Fruit fly (Drosophila melanogaster) whole organism, embryonic: Measurements from ENCODE around the gene mRpL33.

Experiments used
- Atf3 ChIP-seq: fragments of 200-800 bp; sonication (Bioruptor generic); optimal IDR thresholded peaks from 3 replicates; lab custom pipeline; 2016; ENCODE audit warnings: missing biosample characterization, missing genetic modification characterization
- Atf6 ChIP-seq: fragments of 200-800 bp; sonication (Bioruptor generic); IDR thresholded peaks from 2 replicates; pipeline ENCODE4 v1.3.6; 2022; ENCODE audit warnings: missing biosample characterization, missing genetic modification characterization
- BEAF-32 ChIP-seq: fragments of 200-800 bp; sonication (Bioruptor generic); optimal IDR thresholded peaks from 3 replicates; lab custom pipeline; 2017; ENCODE audit warnings: missing biosample characterization, missing genetic modification characterization, mild to moderate bottlenecking, moderate library complexity, missing genetic modification reagents
- CG10147 ChIP-seq: fragments of 200-800 bp; sonication (Bioruptor generic); optimal IDR thresholded peaks from 2 replicates; lab custom pipeline; 2019; ENCODE audit warnings: missing biosample characterization, mild to moderate bottlenecking, missing genetic modification characterization, moderate library complexity
- CG10209 ChIP-seq: fragments of 200-800 bp; sonication (Bioruptor generic); optimal IDR thresholded peaks from 3 replicates; lab custom pipeline; 2017; ENCODE audit warnings: missing biosample characterization, mild to moderate bottlenecking, missing genetic modification characterization, missing genetic modification reagents
- CG10267 ChIP-seq: fragments of 200-800 bp; sonication (Bioruptor generic); optimal IDR thresholded peaks from 2 replicates; lab custom pipeline; 2018; ENCODE audit warnings: missing biosample characterization, mild to moderate bottlenecking, missing genetic modification characterization, moderate library complexity
- CG10462 ChIP-seq: fragments of 200-800 bp; sonication (Bioruptor generic); optimal IDR thresholded peaks from 2 replicates; lab custom pipeline; 2016; ENCODE audit warnings: missing biosample characterization, missing genetic modification characterization
- CG13287 ChIP-seq: fragments of 200-800 bp; sonication (Bioruptor generic); IDR thresholded peaks from 2 replicates; pipeline ENCODE4 v1.3.6; 2022; ENCODE audit warnings: missing biosample characterization, missing genetic modification characterization; ENCODE audit not compliant: partially characterized antibody
- CG14014 ChIP-seq: fragments of 200-800 bp; sonication (Bioruptor generic); IDR thresholded peaks from 2 replicates; pipeline ENCODE4 v1.3.6; 2022; ENCODE audit warnings: missing biosample characterization, missing genetic modification characterization
- CG1602 ChIP-seq: fragments of 200-800 bp; sonication (Bioruptor generic); optimal IDR thresholded peaks from 3 replicates; lab custom pipeline; 2016; ENCODE audit warnings: missing biosample characterization, missing genetic modification characterization
- CG1603 ChIP-seq: fragments of 200-800 bp; sonication (Bioruptor generic); optimal IDR thresholded peaks from 2 replicates; lab custom pipeline; 2019; ENCODE audit warnings: missing biosample characterization, mild to moderate bottlenecking, missing genetic modification characterization, moderate library complexity
- CG16813 ChIP-seq: fragments of 200-800 bp; sonication (Bioruptor generic); IDR thresholded peaks from 3 replicates; pipeline ENCODE4 v1.3.6; 2022; ENCODE audit warnings: missing biosample characterization, missing genetic modification characterization; ENCODE audit not compliant: partially characterized antibody
- CG3065 ChIP-seq: fragments of 200-800 bp; sonication (Bioruptor generic); optimal IDR thresholded peaks from 2 replicates; lab custom pipeline; 2016; ENCODE audit warnings: missing biosample characterization, missing genetic modification characterization
- CG3163 ChIP-seq: fragments of 200-800 bp; sonication (Bioruptor generic); optimal IDR thresholded peaks from 3 replicates; lab custom pipeline; 2016; ENCODE audit warnings: missing biosample characterization, missing genetic modification characterization
- CG32532 ChIP-seq: fragments of 200-800 bp; sonication (Bioruptor generic); IDR thresholded peaks from 2 replicates; pipeline ENCODE4 v1.3.6; 2022; ENCODE audit warnings: missing biosample characterization, missing genetic modification characterization
- CG33557 ChIP-seq: fragments of 200-800 bp; sonication (Bioruptor generic); optimal IDR thresholded peaks from 2 replicates; lab custom pipeline; 2019; ENCODE audit warnings: missing biosample characterization, mild to moderate bottlenecking, missing genetic modification characterization, moderate library complexity
- CG3407 ChIP-seq: fragments of 200-800 bp; sonication (Bioruptor generic); optimal IDR thresholded peaks from 2 replicates; lab custom pipeline; 2018; ENCODE audit warnings: missing biosample characterization, mild to moderate bottlenecking, missing genetic modification characterization
- CG34224 ChIP-seq: fragments of 200-800 bp; sonication (Bioruptor generic); IDR thresholded peaks from 3 replicates; pipeline ENCODE4 v1.3.6; 2022; ENCODE audit warnings: missing biosample characterization, missing genetic modification characterization; ENCODE audit not compliant: partially characterized antibody
- CG7372 ChIP-seq: fragments of 200-800 bp; sonication (Bioruptor generic); IDR thresholded peaks from 2 replicates; pipeline ENCODE4 v1.3.6; 2022; ENCODE audit warnings: missing biosample characterization, missing genetic modification characterization
- CG7556 ChIP-seq: fragments of 200-800 bp; sonication (Bioruptor generic); optimal IDR thresholded peaks from 2 replicates; lab custom pipeline; 2017; ENCODE audit warnings: missing biosample characterization, mild to moderate bottlenecking, missing genetic modification characterization
- CG7928 ChIP-seq: fragments of 200-800 bp; sonication (Bioruptor generic); optimal IDR thresholded peaks from 2 replicates; lab custom pipeline; 2017; ENCODE audit warnings: missing biosample characterization, mild to moderate bottlenecking, missing genetic modification characterization
- CG8359 ChIP-seq: fragments of 200-800 bp; sonication (Bioruptor generic); optimal IDR thresholded peaks from 2 replicates; lab custom pipeline; 2017; ENCODE audit warnings: missing biosample characterization, mild to moderate bottlenecking, missing genetic modification characterization, borderline replicate concordance
- CG9437 ChIP-seq: fragments of 200-800 bp; sonication (Bioruptor generic); optimal IDR thresholded peaks from 2 replicates; lab custom pipeline; 2018; ENCODE audit warnings: missing biosample characterization, mild to moderate bottlenecking, missing genetic modification characterization
- CG9932 ChIP-seq: fragments of 200-800 bp; sonication (Bioruptor generic); IDR thresholded peaks from 2 replicates; pipeline ENCODE4 v1.3.6; 2022; ENCODE audit warnings: missing biosample characterization, missing genetic modification characterization
- Doc2 ChIP-seq: fragments of 200-800 bp; sonication (Bioruptor generic); IDR thresholded peaks from 2 replicates; pipeline ENCODE4 v1.3.6; 2022; ENCODE audit warnings: missing biosample characterization, missing genetic modification characterization
- Ets97D ChIP-seq: fragments of 200-800 bp; sonication (Bioruptor generic); optimal IDR thresholded peaks from 3 replicates; lab custom pipeline; 2016; ENCODE audit warnings: missing biosample characterization, missing genetic modification characterization
- Gug ChIP-seq: fragments of 200-800 bp; sonication (Bioruptor generic); IDR thresholded peaks from 4 replicates; pipeline ENCODE4 v1.3.6; 2022; ENCODE audit warnings: missing biosample characterization, missing genetic modification characterization
- Hand ChIP-seq: fragments of 200-800 bp; sonication (Bioruptor generic); optimal IDR thresholded peaks from 2 replicates; lab custom pipeline; 2017; ENCODE audit warnings: mild to moderate bottlenecking, missing biosample characterization, missing genetic modification reagents, missing genetic modification characterization
- HmgD ChIP-seq: fragments of 200-800 bp; sonication (Bioruptor generic); optimal IDR thresholded peaks from 3 replicates; lab custom pipeline; 2016; ENCODE audit warnings: missing biosample characterization, missing genetic modification characterization
- HmgZ ChIP-seq: fragments of 200-800 bp; sonication (Bioruptor generic); optimal IDR thresholded peaks from 2 replicates; lab custom pipeline; 2018; ENCODE audit warnings: missing biosample characterization, mild to moderate bottlenecking, missing genetic modification characterization
- Hmr ChIP-seq: fragments of 200-800 bp; sonication (Bioruptor generic); optimal IDR thresholded peaks from 3 replicates; lab custom pipeline; 2017; ENCODE audit warnings: mild to moderate bottlenecking, missing biosample characterization, missing genetic modification reagents, missing genetic modification characterization
- MESR4 ChIP-seq: fragments of 200-800 bp; sonication (Bioruptor generic); optimal IDR thresholded peaks from 2 replicates; lab custom pipeline; 2018; ENCODE audit warnings: missing biosample characterization, mild to moderate bottlenecking, missing genetic modification characterization, moderate library complexity
- Vsx1 ChIP-seq: fragments of 200-800 bp; sonication (Bioruptor generic); optimal IDR thresholded peaks from 2 replicates; lab custom pipeline; 2017; ENCODE audit warnings: missing biosample characterization, mild to moderate bottlenecking, missing genetic modification characterization, missing genetic modification reagents
- ab ChIP-seq: fragments of 200-800 bp; sonication (Bioruptor generic); optimal IDR thresholded peaks from 2 replicates; lab custom pipeline; 2016; ENCODE audit warnings: missing biosample characterization, missing genetic modification characterization
- bsh ChIP-seq, 2 experiments: fragments of 200-800 bp; sonication (Bioruptor generic); optimal IDR thresholded peaks; 2 replicates each; lab custom pipeline; 2017 to 2018; ENCODE audit warnings: mild to moderate bottlenecking in 2 of 2, missing biosample characterization in 2 of 2, missing genetic modification characterization in 2 of 2, moderate library complexity in 1 of 2
- en ChIP-seq: fragments of 200-800 bp; sonication (Bioruptor generic); optimal IDR thresholded peaks from 2 replicates; lab custom pipeline; 2016; ENCODE audit warnings: missing biosample characterization, missing genetic modification characterization
- ewg ChIP-seq: fragments of 200-800 bp; sonication (Bioruptor generic); optimal IDR thresholded peaks from 3 replicates; lab custom pipeline; 2017; ENCODE audit warnings: mild to moderate bottlenecking, missing biosample characterization, missing genetic modification reagents, missing genetic modification characterization
- fd102C ChIP-seq: fragments of 200-800 bp; sonication (Bioruptor generic); optimal IDR thresholded peaks from 2 replicates; lab custom pipeline; 2018; ENCODE audit warnings: missing biosample characterization, mild to moderate bottlenecking, missing genetic modification characterization, moderate library complexity
- fu2 ChIP-seq: fragments of 200-800 bp; sonication (Bioruptor generic); optimal IDR thresholded peaks from 2 replicates; lab custom pipeline; 2016; ENCODE audit warnings: missing biosample characterization, missing genetic modification characterization
- gro ChIP-seq: fragments of 200-800 bp; sonication (Bioruptor generic); optimal IDR thresholded peaks from 2 replicates; lab custom pipeline; 2016; ENCODE audit warnings: missing biosample characterization, missing genetic modification characterization
- gsb-n ChIP-seq: fragments of 200-800 bp; sonication (Bioruptor generic); optimal IDR thresholded peaks from 3 replicates; lab custom pipeline; 2018; ENCODE audit warnings: missing biosample characterization, mild to moderate bottlenecking, missing genetic modification characterization
- mld ChIP-seq: fragments of 200-800 bp; sonication (Bioruptor generic); IDR thresholded peaks from 3 replicates; pipeline ENCODE4 v1.3.6; 2022; ENCODE audit warnings: missing biosample characterization, missing genetic modification characterization; ENCODE audit not compliant: partially characterized antibody
- nmo ChIP-seq: fragments of 200-800 bp; sonication (Bioruptor generic); optimal IDR thresholded peaks from 2 replicates; lab custom pipeline; 2018; ENCODE audit warnings: missing biosample characterization, mild to moderate bottlenecking, missing genetic modification characterization, moderate library complexity
- peb ChIP-seq: fragments of 200-800 bp; sonication (Bioruptor generic); IDR thresholded peaks from 2 replicates; pipeline ENCODE4 v1.3.6; 2022; ENCODE audit warnings: missing biosample characterization, missing genetic modification characterization
- pum ChIP-seq: fragments of 200-800 bp; sonication (Bioruptor generic); optimal IDR thresholded peaks from 2 replicates; lab custom pipeline; 2016; ENCODE audit warnings: missing biosample characterization, missing genetic modification characterization
- sob ChIP-seq: fragments of 200-800 bp; sonication (Bioruptor generic); IDR thresholded peaks from 2 replicates; pipeline ENCODE4 v1.3.6; 2022; ENCODE audit warnings: missing biosample characterization, missing genetic modification characterization
- tx ChIP-seq: fragments of 200-800 bp; sonication (Bioruptor generic); optimal IDR thresholded peaks from 2 replicates; lab custom pipeline; 2016; ENCODE audit warnings: missing biosample characterization, missing genetic modification characterization
- vfl ChIP-seq: fragments of 200-800 bp; sonication (Bioruptor generic); optimal IDR thresholded peaks from 2 replicates; lab custom pipeline; 2016; ENCODE audit warnings: missing biosample characterization, missing genetic modification characterization
- zen ChIP-seq: fragments of 200-800 bp; sonication (Bioruptor generic); optimal IDR thresholded peaks from 3 replicates; lab custom pipeline; 2018; ENCODE audit warnings: missing biosample characterization, mild to moderate bottlenecking, missing genetic modification characterization, moderate library complexity
- zf30C ChIP-seq: fragments of 200-800 bp; sonication (Bioruptor generic); optimal IDR thresholded peaks from 3 replicates; lab custom pipeline; 2018; ENCODE audit warnings: missing biosample characterization, mild to moderate bottlenecking, missing genetic modification characterization

mRpL33 gene

dm6 chrX:4366196-4366595, 44.2 kb upstream of the mRpL33 start, which contains the start of gene CG3626 (continued):
- TF ChIP-seq MESR4 (GFP tag; lab: Kevin White, UChicago) = peak; percentile 61
- no peak for TF ChIP-seq fu2 (GFP tag; lab: Kevin White, UChicago)
- TF ChIP-seq CG16813 = peak; percentile 85
- TF ChIP-seq ab (GFP tag; lab: Kevin White, UChicago) = no peak
- TF ChIP-seq CG1602 (GFP tag; lab: Kevin White, UChicago) = peak; percentile 17
- no peak for TF ChIP-seq zf30C (GFP tag; lab: Kevin White, UChicago)
- TF ChIP-seq Hand (GFP tag; lab: Kevin White, UChicago) = no peak
- peak; percentile 77 for TF ChIP-seq CG34224 (GFP tag; lab: Robert Waterston, UW)
- TF ChIP-seq mld (GFP tag; lab: Robert Waterston, UW) = 0 out of 3 replicates have a peak, but pooled peaks have one; percentile 44
- peak; percentile 94 for TF ChIP-seq CG13287 (GFP tag; lab: Robert Waterston, UW)
- no peak for TF ChIP-seq Doc2 (GFP tag; lab: Robert Waterston, UW)
- TF ChIP-seq CG10267 (tag; lab: Kevin White, UChicago) = peak; percentile 84
- no peak for TF ChIP-seq pum
- no peak for TF ChIP-seq peb
- peak; percentile 85 for TF ChIP-seq Hmr
- no peak for TF ChIP-seq CG3407 (GFP tag; lab: Kevin White, UChicago)
- TF ChIP-seq nmo = peak; percentile 14
- peak; percentile 82 for TF ChIP-seq CG1603
- no peak for TF ChIP-seq bsh (GFP tag; optimal IDR thresholded peaks at IDR 0.05; lab: Kevin White, UChicago)
- TF ChIP-seq Ets97D = peak; percentile 81
- no peak for TF ChIP-seq Atf6 (GFP tag; lab: Robert Waterston, UW)
- TF ChIP-seq Atf3 (GFP tag; lab: Kevin White, UChicago) = no peak
- TF ChIP-seq fd102C = no peak
- peak; percentile 41 for TF ChIP-seq HmgD (GFP tag; lab: Kevin White, UChicago)
- TF ChIP-seq CG10209 (GFP tag; lab: Kevin White, UChicago) = no peak
- TF ChIP-seq CG9932 (GFP tag; lab: Robert Waterston, UW) = peak; percentile 60
- TF ChIP-seq Gug = peak; percentile 22; the same call in 1 of the 4 replicates
- TF ChIP-seq gsb-n (tag; lab: Kevin White, UChicago) = no peak
- peak; percentile 82 for TF ChIP-seq HmgZ (tag; lab: Kevin White, UChicago)
- TF ChIP-seq tx (GFP tag; lab: Kevin White, UChicago) = no peak
- TF ChIP-seq CG32532 = no peak
- no peak for TF ChIP-seq CG7372 (GFP tag; lab: Robert Waterston, UW)
- peak; percentile 24 for TF ChIP-seq ewg (GFP tag; lab: Kevin White, UChicago)
- TF ChIP-seq Vsx1 = peak; percentile 70
- TF ChIP-seq CG8359 (GFP tag; lab: Kevin White, UChicago) = no peak
- no peak for TF ChIP-seq CG14014
- TF ChIP-seq vfl (GFP tag; lab: Kevin White, UChicago) = no peak
- peak; percentile 47 for TF ChIP-seq gro (GFP tag; lab: Kevin White, UChicago)
- TF ChIP-seq CG7556 (GFP tag; lab: Kevin White, UChicago) = no peak
- TF ChIP-seq en (GFP tag; lab: Kevin White, UChicago) = no peak
- peak; percentile 92 for TF ChIP-seq BEAF-32
- no peak for TF ChIP-seq CG9437 (GFP tag; lab: Kevin White, UChicago)
- TF ChIP-seq CG3065 (GFP tag; lab: Kevin White, UChicago) = no peak
- TF ChIP-seq CG10462 (GFP tag; lab: Kevin White, UChicago) = no peak
- no peak for TF ChIP-seq CG10147 (GFP tag; lab: Kevin White, UChicago)
- peak; percentile 23 for TF ChIP-seq CG3163 (GFP tag; lab: Kevin White, UChicago)
- TF ChIP-seq sob (GFP tag; lab: Robert Waterston, UW) = no peak; the same call in 1 of the 2 replicates
- no peak for TF ChIP-seq CG33557 (GFP tag; lab: Kevin White, UChicago)
- peak; percentile 37 for TF ChIP-seq zen (tag; lab: Kevin White, UChicago)
- TF ChIP-seq CG7928 (GFP tag; lab: Kevin White, UChicago) = peak; percentile 32
